Fruit fly (Drosophila melanogaster): Measurements from ENCODE around the gene Atg4a.

Gene Atg4a

dm6 chr2L:1072184-1072583, 8.5 kb upstream of the Atg4a start:
- peak; percentile 18 for TF ChIP-seq CG4318 (GFP tag; optimal IDR thresholded peaks at IDR 0.05)
- TF ChIP-seq ss (GFP tag; optimal IDR thresholded peaks at IDR 0.05): peak; percentile 26 to 61
- peak; percentile 35 for TF ChIP-seq Eip75B (GFP tag; optimal IDR thresholded peaks at IDR 0.05)
- TF ChIP-seq CG11762 (GFP tag; optimal IDR thresholded peaks at IDR 0.05; ENCODE audit: insufficient read depth): peak; percentile 61
- TF ChIP-seq Ets21C (GFP tag; optimal IDR thresholded peaks at IDR 0.05): no peak
- TF ChIP-seq svp (GFP tag): no peak
- TF ChIP-seq fd59A (GFP tag; optimal IDR thresholded peaks at IDR 0.05): peak; percentile 60
- TF ChIP-seq vri (GFP tag; optimal IDR thresholded peaks at IDR 0.05): peak; percentile 52
- peak; percentile 84 for TF ChIP-seq CG10631 (GFP tag; optimal IDR thresholded peaks at IDR 0.05)
- no peak for TF ChIP-seq Smox (GFP tag; optimal IDR thresholded peaks at IDR 0.05)
- peak; percentile 73 for TF ChIP-seq CG10669 (GFP tag; optimal IDR thresholded peaks at IDR 0.05)
- no peak for TF ChIP-seq topi (GFP tag; optimal IDR thresholded peaks at IDR 0.05)
- TF ChIP-seq CG6792 (GFP tag; optimal IDR thresholded peaks at IDR 0.05): peak; percentile 51
- TF ChIP-seq Blimp-1 (GFP tag; optimal IDR thresholded peaks at IDR 0.05): no peak
- TF ChIP-seq CG31627 (GFP tag; optimal IDR thresholded peaks at IDR 0.05): no peak
- peak; percentile 89 for TF ChIP-seq Hr38 (GFP tag; optimal IDR thresholded peaks at IDR 0.05)
- TF ChIP-seq CG3032 (tag; optimal IDR thresholded peaks at IDR 0.05): peak; percentile 58
- TF ChIP-seq CG16779 (tag; optimal IDR thresholded peaks at IDR 0.05): no peak
- peak; percentile 70 for TF ChIP-seq CG7368 (GFP tag; optimal IDR thresholded peaks at IDR 0.05)
- peak; percentile 75 for TF ChIP-seq CG1621 (tag; optimal IDR thresholded peaks at IDR 0.05)
- TF ChIP-seq Eip93F (GFP tag; optimal IDR thresholded peaks at IDR 0.05): no peak
- no peak for TF ChIP-seq fd85E (GFP tag; optimal IDR thresholded peaks at IDR 0.05)
- TF ChIP-seq CG6808 (GFP tag; optimal IDR thresholded peaks at IDR 0.05): peak; percentile 64
- TF ChIP-seq CG8632 (GFP tag; optimal IDR thresholded peaks at IDR 0.05): peak; percentile 56
- no peak for TF ChIP-seq CG6854 (GFP tag; optimal IDR thresholded peaks at IDR 0.05)
- no peak for TF ChIP-seq lz (GFP tag; optimal IDR thresholded peaks at IDR 0.05)
- TF ChIP-seq Hr39 (GFP tag; optimal IDR thresholded peaks at IDR 0.05): no peak
- TF ChIP-seq esn (GFP tag; optimal IDR thresholded peaks at IDR 0.05): no peak
- peak; percentile 54 for TF ChIP-seq CG6276 (GFP tag; optimal IDR thresholded peaks at IDR 0.05)
- peak; percentile 68 for TF ChIP-seq CG32006 (GFP tag; optimal IDR thresholded peaks at IDR 0.05)
- TF ChIP-seq Hr4 (GFP tag; optimal IDR thresholded peaks at IDR 0.05): peak; percentile 35
- peak; percentile 100 for TF ChIP-seq fkh (GFP tag; optimal IDR thresholded peaks at IDR 0.05)
- peak; percentile 80 for TF ChIP-seq net (GFP tag; optimal IDR thresholded peaks at IDR 0.05)
- peak; percentile 20 for TF ChIP-seq CG34406 (GFP tag; optimal IDR thresholded peaks at IDR 0.05)
- peak; percentile 66 to 67 for TF ChIP-seq salr (GFP tag; optimal IDR thresholded peaks at IDR 0.05)
- no peak for TF ChIP-seq Sox15 (GFP tag; optimal IDR thresholded peaks at IDR 0.05)
- TF ChIP-seq CG11902 (GFP tag; optimal IDR thresholded peaks at IDR 0.05): no peak
- peak; percentile 78 for TF ChIP-seq eg (GFP tag; IDR thresholded peaks at IDR 0.05)
- TF ChIP-seq cyc (GFP tag; optimal IDR thresholded peaks at IDR 0.05): no peak
- TF ChIP-seq pdm3 (GFP tag; optimal IDR thresholded peaks at IDR 0.05): peak; percentile 74
- TF ChIP-seq CG11294 (GFP tag; IDR thresholded peaks at IDR 0.05): peak; percentile 34; the same call in 1 of the 2 replicates
- peak; percentile 37 for TF ChIP-seq dsx (GFP tag; optimal IDR thresholded peaks at IDR 0.05; ENCODE audit: poor library complexity, severe bottlenecking)
- peak; percentile 81 for TF ChIP-seq CG6163 (GFP tag; IDR thresholded peaks at IDR 0.05)
- peak; percentile 15 for TF ChIP-seq dac (GFP tag; optimal IDR thresholded peaks at IDR 0.05)
- TF ChIP-seq CG9139 (GFP tag; optimal IDR thresholded peaks at IDR 0.05): peak; percentile 51
- TF ChIP-seq Eip78C (GFP tag): peak; percentile 89
- TF ChIP-seq CG8119 (GFP tag; IDR thresholded peaks at IDR 0.05): peak; percentile 70; the same call in 2 of the 3 replicates
- peak; percentile 43 for TF ChIP-seq Ets96B (tag; optimal IDR thresholded peaks at IDR 0.05)
- peak; percentile 3 for TF ChIP-seq Sox14 (GFP tag; optimal IDR thresholded peaks at IDR 0.05)
- TF ChIP-seq Met (GFP tag; optimal IDR thresholded peaks at IDR 0.05): no peak
- TF ChIP-seq spab (GFP tag; optimal IDR thresholded peaks at IDR 0.05): peak; percentile 77
- peak; percentile 73 for TF ChIP-seq OdsH (GFP tag; optimal IDR thresholded peaks at IDR 0.05)

All from whole organism, prepupa.